Fruit fly (Drosophila melanogaster): ENCODE results near the gene CG14230.

CG14230 gene

dm6 chrX:19716325-19716917, 12.4 kb downstream of the CG14230 start:
- TF ChIP-seq usp (GFP tag; optimal IDR thresholded peaks at IDR 0.05) (no peak), pan (optimal IDR thresholded peaks at IDR 0.05) (no peak), CG8478 (optimal IDR thresholded peaks at IDR 0.05) (no peak), Dll (optimal IDR thresholded peaks at IDR 0.05) (no peak), psq (optimal IDR thresholded peaks at IDR 0.05) (no peak)

dm6 chrX:19717041-19717440, 13.1 kb downstream of the CG14230 start:
- TF ChIP-seq usp (GFP tag; optimal IDR thresholded peaks at IDR 0.05) (no peak), EcR (GFP tag; optimal IDR thresholded peaks at IDR 0.05) (no peak), pan (optimal IDR thresholded peaks at IDR 0.05) (no peak), psq (optimal IDR thresholded peaks at IDR 0.05) (no peak), CG8478 (optimal IDR thresholded peaks at IDR 0.05) (no peak), Dll (optimal IDR thresholded peaks at IDR 0.05) (no peak)

dm6 chrX:19717988-19718973, 14.3 kb downstream of the CG14230 start, which contains the start of gene CG12531:
TSS of gene CG12531 (plus strand) at chrX:19718923.
- no peak for TF ChIP-seq usp (GFP tag; optimal IDR thresholded peaks at IDR 0.05)
- no peak for TF ChIP-seq pan (optimal IDR thresholded peaks at IDR 0.05)
- TF ChIP-seq EcR (GFP tag; optimal IDR thresholded peaks at IDR 0.05) = no peak
- TF ChIP-seq psq (optimal IDR thresholded peaks at IDR 0.05) = no peak
- TF ChIP-seq CG8478 (optimal IDR thresholded peaks at IDR 0.05) = no peak
- no peak for TF ChIP-seq Dll (optimal IDR thresholded peaks at IDR 0.05)

dm6 chrX:19730844-19731243, 26.9 kb downstream of the CG14230 start, which contains the start of gene AP-1-2beta:
TSS of gene AP-1-2beta (plus strand) at chrX:19731004.
- no peak for TF ChIP-seq Dll (optimal IDR thresholded peaks at IDR 0.05)
- TF ChIP-seq EcR (GFP tag; optimal IDR thresholded peaks at IDR 0.05) = no peak
- no peak for TF ChIP-seq CG8478 (optimal IDR thresholded peaks at IDR 0.05)
- no peak for TF ChIP-seq usp (GFP tag; optimal IDR thresholded peaks at IDR 0.05)
- no peak for TF ChIP-seq psq (optimal IDR thresholded peaks at IDR 0.05)
- no peak for TF ChIP-seq pan (optimal IDR thresholded peaks at IDR 0.05)

- TF ChIP-seq pan (optimal IDR thresholded peaks at IDR 0.05) (no peak), Dll (optimal IDR thresholded peaks at IDR 0.05) (no peak), EcR (GFP tag; optimal IDR thresholded peaks at IDR 0.05) (no peak), psq (optimal IDR thresholded peaks at IDR 0.05) (no peak), usp (GFP tag; optimal IDR thresholded peaks at IDR 0.05) (no peak), CG8478 (optimal IDR thresholded peaks at IDR 0.05) (no peak)
Observed at dm6 chrX:19735270-19735669, 31.3 kb downstream of the CG14230 start, which contains the start of gene CG14234. TSS of gene CG14234 (plus strand) at chrX:19735570.

dm6 chrX:19737872-19738271, 33.9 kb downstream of the CG14230 start:
- TF ChIP-seq Dll (optimal IDR thresholded peaks at IDR 0.05) = no peak
- no peak for TF ChIP-seq pan (optimal IDR thresholded peaks at IDR 0.05)
- no peak for TF ChIP-seq EcR (GFP tag; optimal IDR thresholded peaks at IDR 0.05)
- no peak for TF ChIP-seq psq (optimal IDR thresholded peaks at IDR 0.05)
- no peak for TF ChIP-seq usp (GFP tag; optimal IDR thresholded peaks at IDR 0.05)
- no peak for TF ChIP-seq CG8478 (optimal IDR thresholded peaks at IDR 0.05)

dm6 chrX:19744003-19744488, 40.1 kb downstream of the CG14230 start, which contains the start of the genes CG18809, COX6B, CG33932 and Rpp20:
TSS of gene CG18809 (minus strand) at chrX:19744335.
TSS of gene COX6B (minus strand) at chrX:19744335.
TSS of gene CG33932 (plus strand) at chrX:19744431.
TSS of gene Rpp20 (plus strand) at chrX:19744431.
- TF ChIP-seq CG8478 (optimal IDR thresholded peaks at IDR 0.05) (no peak), pan (optimal IDR thresholded peaks at IDR 0.05) (no peak), Dll (optimal IDR thresholded peaks at IDR 0.05) (no peak), EcR (GFP tag; optimal IDR thresholded peaks at IDR 0.05) (no peak), usp (GFP tag; optimal IDR thresholded peaks at IDR 0.05) (no peak), psq (optimal IDR thresholded peaks at IDR 0.05) (no peak)

- no peak for TF ChIP-seq usp (GFP tag; optimal IDR thresholded peaks at IDR 0.05)
- no peak for TF ChIP-seq EcR (GFP tag; optimal IDR thresholded peaks at IDR 0.05)
- no peak for TF ChIP-seq Dll (optimal IDR thresholded peaks at IDR 0.05)
- TF ChIP-seq psq (optimal IDR thresholded peaks at IDR 0.05) = no peak
- no peak for TF ChIP-seq pan (optimal IDR thresholded peaks at IDR 0.05)
- no peak for TF ChIP-seq CG8478 (optimal IDR thresholded peaks at IDR 0.05)
Observed at dm6 chrX:19745908-19746604, 42.1 kb downstream of the CG14230 start, which contains the start of gene parvin. TSS of gene parvin (plus strand) at chrX:19746041.

- TF ChIP-seq CG8478 (optimal IDR thresholded peaks at IDR 0.05) (no peak), EcR (GFP tag; optimal IDR thresholded peaks at IDR 0.05) (no peak)
Observed at dm6 chrX:19748014-19748413, 44.0 kb downstream of the CG14230 start, which contains the start of gene Alr. TSS of gene Alr (plus strand) at chrX:19748314.

- no peak for TF ChIP-seq CG8478 (optimal IDR thresholded peaks at IDR 0.05)
- TF ChIP-seq usp (GFP tag; optimal IDR thresholded peaks at IDR 0.05) = no peak
- TF ChIP-seq pan (optimal IDR thresholded peaks at IDR 0.05) = no peak
Observed at dm6 chrX:19748565-19748964, 44.6 kb downstream of the CG14230 start.

- TF ChIP-seq CG8478 (optimal IDR thresholded peaks at IDR 0.05) (no peak), EcR (GFP tag; optimal IDR thresholded peaks at IDR 0.05) (no peak), psq (optimal IDR thresholded peaks at IDR 0.05) (no peak), Dll (optimal IDR thresholded peaks at IDR 0.05) (no peak), pan (optimal IDR thresholded peaks at IDR 0.05) (no peak), usp (GFP tag; optimal IDR thresholded peaks at IDR 0.05) (no peak)
Observed at dm6 chrX:19750626-19751149, 46.7 kb downstream of the CG14230 start, which contains the start of gene Abcd3. TSS of gene Abcd3 (plus strand) at chrX:19750770.
